Worm (Caenorhabditis elegans): Measurements from ENCODE around the gene Y37D8A.5.

DNA sequence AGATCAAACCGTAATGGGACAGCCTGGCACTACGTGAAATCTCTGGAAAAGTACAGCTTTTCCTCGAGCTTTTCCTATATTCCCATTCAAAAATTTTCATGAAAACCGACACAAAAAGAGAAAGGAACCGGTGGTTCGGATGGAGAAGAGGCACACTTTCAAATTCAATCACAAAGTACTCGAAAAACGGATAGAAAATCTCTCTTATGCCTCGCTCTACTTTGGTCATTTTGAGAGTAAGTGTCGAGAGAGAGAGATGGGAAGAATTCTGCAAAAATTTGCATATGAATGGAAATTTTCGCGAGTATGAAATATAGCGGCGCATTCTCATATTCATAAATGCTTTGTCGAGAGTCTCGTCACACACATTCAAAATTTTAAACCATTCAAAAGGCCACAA is 37.5 kb upstream of the Y37D8A.5 start:
- no peak for TF ChIP-seq ces-1 (GFP tag; optimal IDR thresholded peaks at IDR 0.05)
- no peak for TF ChIP-seq ztf-11 (tag; optimal IDR thresholded peaks at IDR 0.05)
- TF ChIP-seq nhr-77 (tag; optimal IDR thresholded peaks at IDR 0.05): no peak
- no peak for TF ChIP-seq jun-1 (tag; optimal IDR thresholded peaks at IDR 0.05)
- TF ChIP-seq efl-1 (optimal IDR thresholded peaks at IDR 0.05): no peak
- TF ChIP-seq efl-1 (GFP tag; optimal IDR thresholded peaks at IDR 0.05 in 1 of 2): no peak
- TF ChIP-seq elt-3 (tag; optimal IDR thresholded peaks at IDR 0.05): no peak
- no peak for TF ChIP-seq lin-15B (tag; optimal IDR thresholded peaks at IDR 0.05)
